Worm (Caenorhabditis elegans): ENCODE results near the gene K07E3.9.

ce11 chrX:8148993-8149392 is 41.0 kb downstream of the K07E3.9 start:
- TF ChIP-seq F55B11.4 (tag; optimal IDR thresholded peaks at IDR 0.05; ENCODE audit: borderline replicate concordance, insufficient read depth), result no peak
- TF ChIP-seq ztf-22 (GFP tag; optimal IDR thresholded peaks at IDR 0.05), result no peak
- no peak for TF ChIP-seq pbrm-1 (GFP tag; IDR thresholded peaks at IDR 0.05)
- no peak for TF ChIP-seq unc-130 (GFP tag; optimal IDR thresholded peaks at IDR 0.05)
- no peak for TF ChIP-seq Y79H2A.3 (GFP tag; conservative IDR thresholded peaks at IDR 0.05)
- no peak for TF ChIP-seq F23B12.7 (tag; optimal IDR thresholded peaks at IDR 0.05; ENCODE audit: insufficient read depth)
- TF ChIP-seq Y53G8AR.9 (GFP tag; conservative IDR thresholded peaks at IDR 0.05), result no peak
- no peak for TF ChIP-seq hmg-20 (GFP tag; IDR thresholded peaks at IDR 0.05)
- no peak for TF ChIP-seq ceh-27 (GFP tag; optimal IDR thresholded peaks at IDR 0.05)
- no peak for TF ChIP-seq snpc-1.1 (tag; optimal IDR thresholded peaks at IDR 0.05; ENCODE audit: insufficient read depth)
- no peak for TF ChIP-seq F52B5.7 (tag; optimal IDR thresholded peaks at IDR 0.05)
- TF ChIP-seq lin-40 (tag; optimal IDR thresholded peaks at IDR 0.05), result no peak

All from whole organism, young adult.